Fruit fly (Drosophila melanogaster): ENCODE results near the gene CG34011.
A peak's percentile ranks its signal among the peaks of the same experiment; 100 is the strongest.

Gene CG34011

dm6 chr2L:5730432-5730831 is 13.9 kb downstream of the CG34011 start (continued):
- TF ChIP-seq Sox100B (GFP tag; optimal IDR thresholded peaks at IDR 0.05) (peak; percentile 34), CG2712 (tag; optimal IDR thresholded peaks at IDR 0.05) (no peak), CG6272 (GFP tag; IDR thresholded peaks at IDR 0.05) (no peak), zen2 (GFP tag; IDR thresholded peaks at IDR 0.05; ENCODE audit: partially characterized antibody) (no peak), CG9609 (GFP tag; optimal IDR thresholded peaks at IDR 0.05) (no peak), gcm2 (GFP tag; optimal IDR thresholded peaks at IDR 0.05) (no peak), CG3838 (GFP tag; optimal IDR thresholded peaks at IDR 0.05) (no peak), mirr (GFP tag; optimal IDR thresholded peaks at IDR 0.05) (no peak), Dad (GFP tag; optimal IDR thresholded peaks at IDR 0.05) (no peak), nerfin-2 (GFP tag; IDR thresholded peaks at IDR 0.05; ENCODE audit: partially characterized antibody) (no peak), CG18262 (tag; optimal IDR thresholded peaks at IDR 0.05) (peak; percentile 64), slp2 (GFP tag; optimal IDR thresholded peaks at IDR 0.05) (no peak), CG11696 (GFP tag; IDR thresholded peaks at IDR 0.05) (no peak), pan (optimal IDR thresholded peaks at IDR 0.05) (no peak), pan (GFP tag; optimal IDR thresholded peaks at IDR 0.05 in 1 of 2, IDR thresholded peaks at IDR 0.05 in 1 of 2) (no peak), sug (tag; optimal IDR thresholded peaks at IDR 0.05) (no peak), Blimp-1 (GFP tag; optimal IDR thresholded peaks at IDR 0.05) (peak; percentile 38), stwl (tag; optimal IDR thresholded peaks at IDR 0.05) (no peak), Bdp1 (GFP tag; optimal IDR thresholded peaks at IDR 0.05) (no peak), cas (GFP tag; IDR thresholded peaks at IDR 0.05) (no peak), Camta (GFP tag; optimal IDR thresholded peaks at IDR 0.05) (no peak), Stat92E (GFP tag; optimal IDR thresholded peaks at IDR 0.05) (no peak), CG8388 (GFP tag; optimal IDR thresholded peaks at IDR 0.05) (peak; percentile 23), dmrt11E (tag; optimal IDR thresholded peaks at IDR 0.05) (no peak), CG17802 (tag; optimal IDR thresholded peaks at IDR 0.05) (no peak), CG33213 (GFP tag; optimal IDR thresholded peaks at IDR 0.05) (no peak), Doc3 (GFP tag; IDR thresholded peaks at IDR 0.05; ENCODE audit: partially characterized antibody) (no peak), Pdp1 (GFP tag; optimal IDR thresholded peaks at IDR 0.05) (no peak), Hsf (GFP tag; optimal IDR thresholded peaks at IDR 0.05) (no peak), CG5953 (GFP tag; IDR thresholded peaks at IDR 0.05) (no peak), ftz-f1 (GFP tag; optimal IDR thresholded peaks at IDR 0.05) (no peak), Sry-β (GFP tag; optimal IDR thresholded peaks at IDR 0.05) (no peak), tup (GFP tag; optimal IDR thresholded peaks at IDR 0.05) (no peak), psq (GFP tag; optimal IDR thresholded peaks at IDR 0.05) (no peak), CG15696 (tag; optimal IDR thresholded peaks at IDR 0.05) (no peak), Vsx1 (GFP tag; optimal IDR thresholded peaks at IDR 0.05) (no peak), Six4 (GFP tag; optimal IDR thresholded peaks at IDR 0.05) (no peak), Atf6 (GFP tag; IDR thresholded peaks at IDR 0.05) (no peak), CG34224 (GFP tag; IDR thresholded peaks at IDR 0.05; ENCODE audit: partially characterized antibody) (no peak), CG34422 (GFP tag; IDR thresholded peaks at IDR 0.05) (no peak), Mes4 (GFP tag; optimal IDR thresholded peaks at IDR 0.05) (no peak), YL-1 (GFP tag; optimal IDR thresholded peaks at IDR 0.05) (no peak), CG8924 (tag; optimal IDR thresholded peaks at IDR 0.05) (no peak), org-1 (GFP tag; optimal IDR thresholded peaks at IDR 0.05) (no peak), sima (GFP tag; optimal IDR thresholded peaks at IDR 0.05) (no peak), Mad (GFP tag; optimal IDR thresholded peaks at IDR 0.05) (no peak), CG42726 (GFP tag; IDR thresholded peaks at IDR 0.05; ENCODE audit: partially characterized antibody) (no peak)
